Worm (Caenorhabditis elegans) whole organism, L1 larva: ENCODE results near the gene cogc-6.

Experiments
- blmp-1 ChIP-seq: fragments of 150-350 bp; optimal IDR thresholded peaks from 2 replicates; lab custom pipeline; 2014; ENCODE audit warnings: missing biosample characterization, missing genetic modification characterization
- ceh-90 ChIP-seq: sonication (generic microtip); optimal IDR thresholded peaks from 2 replicates; lab custom pipeline; 2016; ENCODE audit warnings: missing genetic modification characterization, missing compliant biosample characterization
- efl-1 ChIP-seq, 4 experiments: fragments of 150-350 bp; optimal IDR thresholded peaks in 3 of 4; peaks in 1 of 4; 1 replicate in 1 of 4; 2 replicates in 3 of 4; lab custom pipeline; 2014; ENCODE audit warnings: missing biosample characterization in 2 of 4, missing genetic modification characterization in 2 of 4, missing genetic modification reagents in 2 of 4
- efl-3 ChIP-seq: fragments of 200-800 bp; sonication (Bioruptor generic); optimal IDR thresholded peaks from 2 replicates; lab custom pipeline; 2018; ENCODE audit warnings: mild to moderate bottlenecking, missing genetic modification characterization, missing compliant biosample characterization
- ets-5 ChIP-seq: fragments of 200-800 bp; sonication (Bioruptor generic); IDR thresholded peaks from 2 replicates; pipeline ENCODE4 v1.3.6; 2022; ENCODE audit warnings: missing genetic modification characterization, missing compliant biosample characterization
- fkh-10 ChIP-seq: sonication (generic microtip); optimal IDR thresholded peaks from 2 replicates; lab custom pipeline; 2017; ENCODE audit warnings: missing biosample characterization, missing genetic modification reagents, missing genetic modification characterization
- fkh-8 ChIP-seq: sonication (generic microtip); optimal IDR thresholded peaks from 2 replicates; lab custom pipeline; 2016; ENCODE audit warnings: mild to moderate bottlenecking, missing genetic modification characterization, missing compliant biosample characterization
- fos-1 ChIP-seq: fragments of 150-350 bp; optimal IDR thresholded peaks from 2 replicates; lab custom pipeline; 2014; ENCODE audit warnings: missing biosample characterization, missing genetic modification characterization
- hlh-4 ChIP-seq: sonication (generic microtip); optimal IDR thresholded peaks from 2 replicates; lab custom pipeline; 2016; ENCODE audit warnings: mild to moderate bottlenecking, missing genetic modification characterization, missing compliant biosample characterization
- irx-1 ChIP-seq: sonication (generic microtip); optimal IDR thresholded peaks from 2 replicates; lab custom pipeline; 2016; ENCODE audit warnings: missing genetic modification characterization, missing compliant biosample characterization
- jun-1 ChIP-seq: fragments of 150-350 bp; optimal IDR thresholded peaks from 2 replicates; lab custom pipeline; 2014; ENCODE audit warnings: missing biosample characterization, missing genetic modification reagents, missing genetic modification characterization
- lin-13 ChIP-seq: fragments of 150-350 bp; optimal IDR thresholded peaks from 2 replicates; lab custom pipeline; 2014; ENCODE audit warnings: missing biosample characterization, missing genetic modification reagents, missing genetic modification characterization
- lin-14 ChIP-seq: fragments of 200-800 bp; sonication (Bioruptor generic); optimal IDR thresholded peaks from 2 replicates; lab custom pipeline; 2018; ENCODE audit warnings: mild to moderate bottlenecking, missing genetic modification characterization, moderate library complexity, missing compliant biosample characterization
- lir-3 ChIP-seq: sonication (generic microtip); optimal IDR thresholded peaks from 2 replicates; lab custom pipeline; 2016; ENCODE audit warnings: mild to moderate bottlenecking, missing genetic modification characterization, moderate library complexity, missing compliant biosample characterization; ENCODE audit not compliant: poor library complexity
- lsy-2 ChIP-seq, 2 experiments: fragments of 150-350 bp; optimal IDR thresholded peaks; 2 replicates each; lab custom pipeline; 2014; ENCODE audit warnings: missing biosample characterization in 2 of 2, missing genetic modification characterization in 2 of 2
- mef-2 ChIP-seq: fragments of 150-350 bp; optimal IDR thresholded peaks from 2 replicates; lab custom pipeline; 2014; ENCODE audit warnings: missing biosample characterization, missing genetic modification characterization
- nhr-20 ChIP-seq: sonication (generic microtip); optimal IDR thresholded peaks from 2 replicates; lab custom pipeline; 2016; ENCODE audit warnings: mild to moderate bottlenecking, missing genetic modification characterization, missing compliant biosample characterization
- nhr-71 ChIP-seq: sonication (generic microtip); optimal IDR thresholded peaks from 2 replicates; lab custom pipeline; 2016; ENCODE audit warnings: mild to moderate bottlenecking, missing genetic modification characterization, moderate library complexity, missing compliant biosample characterization
- nhr-85 ChIP-seq: sonication (generic microtip); peaks from one replicate; lab custom pipeline; 2016; ENCODE audit warnings: missing genetic modification characterization, inconsistent platforms, missing compliant biosample characterization
- rnt-1 ChIP-seq: sonication (generic microtip); optimal IDR thresholded peaks from 2 replicates; lab custom pipeline; 2016; ENCODE audit warnings: mild to moderate bottlenecking, missing genetic modification characterization, moderate library complexity, missing compliant biosample characterization
- snu-23 ChIP-seq: sonication (generic microtip); optimal IDR thresholded peaks from 2 replicates; lab custom pipeline; 2016; ENCODE audit warnings: missing genetic modification characterization, missing compliant biosample characterization
- sox-4 ChIP-seq: sonication (generic microtip); optimal IDR thresholded peaks from 2 replicates; lab custom pipeline; 2016; ENCODE audit warnings: missing genetic modification characterization, missing compliant biosample characterization
- unc-130 ChIP-seq: fragments of 150-350 bp; optimal IDR thresholded peaks from 2 replicates; lab custom pipeline; 2017; ENCODE audit warnings: missing biosample characterization, missing genetic modification characterization, inconsistent platforms
- unc-62 ChIP-seq: fragments of 150-350 bp; optimal IDR thresholded peaks from 2 replicates; lab custom pipeline; 2014; ENCODE audit warnings: missing biosample characterization, missing genetic modification reagents, missing genetic modification characterization
- unc-86 ChIP-seq: sonication (generic microtip); optimal IDR thresholded peaks from 2 replicates; lab custom pipeline; 2016; ENCODE audit warnings: missing genetic modification characterization, missing compliant biosample characterization
- unc-98 ChIP-seq: fragments of 200-800 bp; sonication (Bioruptor generic); IDR thresholded peaks from 2 replicates; pipeline ENCODE4 v1.3.6; 2022; ENCODE audit warnings: missing genetic modification characterization, missing compliant biosample characterization

cogc-6 gene

DNA sequence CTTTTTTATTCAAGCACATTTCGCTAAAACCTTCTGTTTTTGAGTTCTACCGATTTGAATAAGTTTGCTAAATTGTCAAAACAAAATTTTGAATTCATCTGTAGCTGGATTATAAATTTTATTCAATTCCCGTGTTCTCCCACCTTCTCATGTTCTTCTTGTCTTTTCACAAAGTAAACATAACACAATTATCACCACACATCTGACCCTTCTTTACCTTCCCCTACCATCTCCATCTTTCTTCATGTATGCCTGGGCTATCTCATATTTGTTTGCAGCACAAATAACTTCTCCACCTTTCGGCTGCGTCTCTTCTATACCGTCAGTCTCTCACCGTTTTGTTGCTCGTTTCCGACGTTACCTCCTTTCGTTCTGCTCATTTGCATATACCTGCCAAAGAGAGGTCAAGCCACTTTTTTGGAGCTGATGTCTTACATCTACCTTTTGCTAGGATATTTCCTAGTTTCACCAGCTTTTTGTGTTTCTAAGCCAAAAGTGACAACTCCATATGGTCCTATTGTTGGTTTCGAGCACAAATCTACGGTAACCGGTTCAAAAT is 18.0 kb downstream of the cogc-6 start, which contains the start of gene cest-17:
TSS of gene cest-17 (plus strand) at position 248 of the 559 bp plus-strand sequence.
- TF ChIP-seq lsy-2 (tag; optimal IDR thresholded peaks at IDR 0.05; lab: Kevin White, UChicago) = no peak
- no peak for TF ChIP-seq fos-1 (tag; lab: Kevin White, UChicago)
- no peak for TF ChIP-seq efl-1 (optimal IDR thresholded peaks at IDR 0.05; lab: Kevin White, UChicago)
- peak in 1 of 2 experiments; percentile 53 for TF ChIP-seq efl-1 (GFP tag; optimal IDR thresholded peaks at IDR 0.05 in 1 of 2; lab: Kevin White, UChicago)

ce11 chrV:8201229-8201858 is 19.8 kb downstream of the cogc-6 start, which contains the start of gene cri-2:
TSS of gene cri-2 (plus strand) at chrV:8201808.
- TF ChIP-seq unc-86 (tag; lab: Kevin White, UChicago) (no peak), snu-23 (GFP tag; lab: Kevin White, UChicago) (peak; percentile 23), rnt-1 (peak; percentile 33), sox-4 (tag; lab: Kevin White, UChicago) (no peak), lir-3 (tag; lab: Kevin White, UChicago) (peak; percentile 6), nhr-85 (tag; lab: Kevin White, UChicago) (peak; percentile 68), nhr-71 (tag; lab: Kevin White, UChicago) (peak; percentile 36), jun-1 (tag; lab: Kevin White, UChicago) (no peak), lin-14 (GFP tag; lab: Kevin White, UChicago) (peak; percentile 68), fkh-8 (tag; lab: Kevin White, UChicago) (no peak), ets-5 (no peak), blmp-1 (peak; percentile 26)

DNA sequence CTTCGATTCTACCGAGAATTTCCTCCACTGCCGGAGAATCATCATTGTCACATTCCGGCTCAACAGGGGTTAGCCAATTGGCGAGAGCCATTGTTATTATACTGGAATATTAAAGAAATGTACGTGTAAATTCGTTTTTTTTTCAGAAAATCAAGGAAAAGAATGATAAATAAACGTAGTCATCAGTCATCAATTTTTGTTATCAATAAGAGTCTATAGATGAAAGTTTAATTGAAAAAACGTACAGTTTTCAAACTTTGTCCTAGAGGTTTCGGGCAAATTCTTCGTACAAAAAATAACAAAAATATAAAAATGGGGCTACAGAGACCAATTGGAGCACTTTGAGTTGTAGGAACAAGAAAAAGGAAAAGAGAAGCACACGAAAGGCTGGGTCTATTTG is 22.1 kb downstream of the cogc-6 start, which contains the start of gene F20D6.11:
TSS of gene F20D6.11 (minus strand) at position 101 of the 400 bp plus-strand sequence.
- TF ChIP-seq ceh-90 (tag; lab: Kevin White, UChicago) (no peak), fkh-10 (GFP tag; lab: Kevin White, UChicago) (no peak)

DNA sequence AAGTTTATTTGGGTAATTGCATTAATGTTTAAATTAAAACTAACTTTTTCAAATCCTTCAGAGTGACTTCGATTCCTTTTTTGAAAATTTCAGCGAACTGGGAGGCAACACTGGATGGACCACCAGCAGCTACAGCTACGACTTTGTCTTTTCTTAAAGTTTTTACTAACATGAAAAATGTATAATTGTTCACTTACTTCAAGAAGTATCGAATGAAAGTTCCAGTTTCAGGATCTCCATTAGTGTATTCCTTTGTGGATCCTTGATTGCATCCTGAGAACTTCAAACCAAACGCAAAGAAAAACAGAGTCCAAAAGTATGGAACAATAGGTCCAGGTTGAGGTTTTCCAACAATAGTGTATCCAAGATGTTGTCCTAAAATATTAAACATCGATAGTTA is 24.1 kb downstream of the cogc-6 start:
- TF ChIP-seq mef-2 (tag; lab: Kevin White, UChicago) = no peak
- no peak for TF ChIP-seq efl-1 (optimal IDR thresholded peaks at IDR 0.05; lab: Kevin White, UChicago)
- TF ChIP-seq efl-1 (GFP tag; optimal IDR thresholded peaks at IDR 0.05 in 1 of 2; lab: Kevin White, UChicago) = peak in 1 of 2 experiments; percentile 67
- TF ChIP-seq, all 84 proteins: peak for 1

ce11 chrV:8195889-8196418 is 25.2 kb downstream of the cogc-6 start, which contains the start of gene F20D6.10:
TSS of gene F20D6.10 (minus strand) at chrV:8195939.
- peak; percentile 71 for TF ChIP-seq nhr-71 (tag; lab: Kevin White, UChicago)
- no peak for TF ChIP-seq unc-98 (GFP tag; lab: Robert Waterston, UW)
- TF ChIP-seq nhr-20 = peak; percentile 12
- TF ChIP-seq rnt-1 = peak; percentile 78
- peak in 1 of 2 experiments; percentile 5 for TF ChIP-seq efl-1 (optimal IDR thresholded peaks at IDR 0.05; lab: Kevin White, UChicago)
- TF ChIP-seq efl-1 (GFP tag; optimal IDR thresholded peaks at IDR 0.05 in 1 of 2; lab: Kevin White, UChicago) = peak in 1 of 2 experiments; percentile 20
- TF ChIP-seq irx-1 (tag; lab: Kevin White, UChicago) = no peak
- peak; percentile 22 for TF ChIP-seq snu-23 (GFP tag; lab: Kevin White, UChicago)
- peak; percentile 30 to 44 for TF ChIP-seq lsy-2 (tag; optimal IDR thresholded peaks at IDR 0.05; lab: Kevin White, UChicago)
- TF ChIP-seq unc-130 = peak; percentile 19
- TF ChIP-seq lin-14 (GFP tag; lab: Kevin White, UChicago) = peak; percentile 59
- no peak for TF ChIP-seq efl-3 (GFP tag; lab: Kevin White, UChicago)

- TF ChIP-seq lin-13 = no peak
- TF ChIP-seq hlh-4 (tag; lab: Kevin White, UChicago) = no peak
- no peak for TF ChIP-seq unc-62 (GFP tag; lab: Kevin White, UChicago)
These were observed 30.7 kb downstream of the cogc-6 start, which contains the start of gene F20D6.1 for ce11 chrV:8190430-8190829. TSS of gene F20D6.1 (plus strand) at chrV:8190730.
